Worm (Caenorhabditis elegans) whole organism, L2 larva: ENCODE measurements around the gene dct-11.

Source experiments
- ZK546.5 ChIP-seq: sonication (generic microtip); optimal IDR thresholded peaks from 2 replicates; lab custom pipeline; 2017; ENCODE audit warnings: missing biosample characterization, missing genetic modification characterization
- alr-1 ChIP-seq: fragments of 150-350 bp; optimal IDR thresholded peaks from 2 replicates; lab custom pipeline; 2014; ENCODE audit warnings: missing biosample characterization, missing genetic modification characterization
- egl-27 ChIP-seq: sonication (generic microtip); optimal IDR thresholded peaks from 3 replicates; lab custom pipeline; 2017; ENCODE audit warnings: missing biosample characterization, missing genetic modification reagents, missing genetic modification characterization
- elt-3 ChIP-seq: sonication (generic microtip); optimal IDR thresholded peaks from 2 replicates; lab custom pipeline; 2017; ENCODE audit warnings: missing biosample characterization, missing genetic modification characterization
- lin-39 ChIP-seq: fragments of 150-350 bp; optimal IDR thresholded peaks from 2 replicates; lab custom pipeline; 2014; ENCODE audit warnings: missing biosample characterization, missing genetic modification reagents, missing genetic modification characterization
- nhr-237 ChIP-seq: fragments of 150-350 bp; optimal IDR thresholded peaks from 2 replicates; lab custom pipeline; 2014; ENCODE audit warnings: missing biosample characterization, missing genetic modification characterization
- nhr-25 ChIP-seq: fragments of 150-350 bp; sonication (generic microtip); optimal IDR thresholded peaks from 3 replicates; lab custom pipeline; 2014; ENCODE audit warnings: missing biosample characterization, missing genetic modification characterization
- skn-1 ChIP-seq: sonication (generic microtip); optimal IDR thresholded peaks from 2 replicates; lab custom pipeline; 2017; ENCODE audit warnings: missing biosample characterization, missing genetic modification characterization
- unc-62 ChIP-seq: fragments of 150-350 bp; optimal IDR thresholded peaks from 2 replicates; lab custom pipeline; 2014; ENCODE audit warnings: missing biosample characterization, missing genetic modification reagents, missing genetic modification characterization
- zag-1 ChIP-seq: fragments of 150-350 bp; optimal IDR thresholded peaks from 2 replicates; lab custom pipeline; 2014; ENCODE audit warnings: missing biosample characterization, missing genetic modification characterization
- ztf-4 ChIP-seq: fragments of 150-350 bp; optimal IDR thresholded peaks from 2 replicates; lab custom pipeline; 2014; ENCODE audit warnings: missing biosample characterization, missing genetic modification characterization

DNA sequence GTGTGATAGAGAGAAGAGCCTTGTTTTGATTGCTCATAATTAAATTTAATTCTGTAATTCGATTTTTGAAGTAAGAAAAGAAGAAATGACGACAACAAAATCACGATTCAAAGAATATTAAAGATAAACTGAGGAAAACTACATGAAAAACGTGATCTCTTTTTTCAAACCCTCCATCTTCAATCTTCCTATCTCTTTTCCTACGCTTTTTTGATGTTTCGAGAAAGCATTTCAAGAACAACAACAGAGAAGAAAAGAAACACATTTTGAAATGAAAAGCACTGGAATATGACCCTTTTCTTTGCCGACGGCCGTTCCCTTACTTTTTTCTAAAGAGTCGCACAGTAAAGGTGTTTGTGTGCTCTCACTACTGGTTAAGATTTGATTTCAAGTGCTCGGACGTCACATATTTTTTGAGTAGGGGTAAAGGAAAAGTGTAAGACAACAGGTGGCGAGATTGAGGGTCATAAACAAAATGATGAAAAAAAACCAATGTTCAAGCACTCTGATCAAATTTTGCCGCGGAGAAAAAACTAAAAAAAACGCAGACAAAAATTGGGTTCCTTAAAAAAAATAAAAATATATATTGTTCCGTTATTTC lies 33.6 kb downstream of the dct-11 start, which contains the start of gene F13D11.3:
- no peak for TF ChIP-seq nhr-25 (tag; lab: Kevin White, UChicago)
- TF ChIP-seq nhr-237 (tag; lab: Kevin White, UChicago) = no peak
- TF ChIP-seq egl-27 (tag; lab: Kevin White, UChicago) = no peak
- TF ChIP-seq alr-1 (tag; lab: Kevin White, UChicago) = no peak
- TF ChIP-seq skn-1 = no peak
- TF ChIP-seq lin-39 (tag; lab: Kevin White, UChicago) = no peak
- no peak for TF ChIP-seq unc-62 (GFP tag; lab: Kevin White, UChicago)
- TF ChIP-seq ztf-4 (tag; lab: Kevin White, UChicago) = no peak
- TF ChIP-seq ZK546.5 = no peak
- TF ChIP-seq elt-3 (tag; lab: Kevin White, UChicago) = no peak
- TF ChIP-seq zag-1 (tag; lab: Kevin White, UChicago) = no peak
